Fruit fly (Drosophila melanogaster) whole organism, embryonic: ENCODE results near the gene CG34434.

ENCODE experiments used
- ATbp ChIP-seq: fragments of 200-800 bp; sonication (Bioruptor generic); optimal IDR thresholded peaks from 2 replicates; lab custom pipeline; 2017; ENCODE audit warnings: missing biosample characterization, mild to moderate bottlenecking, missing genetic modification characterization, missing genetic modification reagents
- Atf-2 ChIP-seq: fragments of 200-800 bp; sonication (Bioruptor generic); optimal IDR thresholded peaks from 2 replicates; lab custom pipeline; 2016; ENCODE audit warnings: missing biosample characterization, missing genetic modification characterization
- CG10462 ChIP-seq: fragments of 200-800 bp; sonication (Bioruptor generic); optimal IDR thresholded peaks from 2 replicates; lab custom pipeline; 2016; ENCODE audit warnings: missing biosample characterization, missing genetic modification characterization
- CG11247 ChIP-seq: fragments of 200-800 bp; sonication (Bioruptor generic); IDR thresholded peaks from 2 replicates; pipeline ENCODE4 v1.3.6; 2022; ENCODE audit warnings: missing biosample characterization, missing genetic modification characterization
- CG12744 ChIP-seq: fragments of 200-800 bp; sonication (Bioruptor generic); optimal IDR thresholded peaks from 2 replicates; lab custom pipeline; 2016; ENCODE audit warnings: missing biosample characterization, missing genetic modification characterization
- CG14050 ChIP-seq: fragments of 200-800 bp; sonication (Bioruptor generic); IDR thresholded peaks from 3 replicates; pipeline ENCODE4 v1.3.6; 2022; ENCODE audit warnings: missing biosample characterization, missing genetic modification characterization
- CG16779 ChIP-seq: fragments of 200-800 bp; sonication (Bioruptor generic); IDR thresholded peaks from 2 replicates; pipeline ENCODE4 v1.3.6; 2022; ENCODE audit warnings: missing biosample characterization, missing genetic modification characterization
- CG17328 ChIP-seq: fragments of 200-800 bp; sonication (Bioruptor generic); IDR thresholded peaks from 2 replicates; pipeline ENCODE4 v1.3.6; 2022; ENCODE audit warnings: missing biosample characterization, missing genetic modification characterization
- CG18011 ChIP-seq: fragments of 200-800 bp; sonication (Bioruptor generic); optimal IDR thresholded peaks from 2 replicates; lab custom pipeline; 2017; ENCODE audit warnings: missing biosample characterization, missing genetic modification characterization, mild to moderate bottlenecking, moderate library complexity, missing genotype
- CG2120 ChIP-seq: fragments of 200-800 bp; sonication (Bioruptor generic); optimal IDR thresholded peaks from 3 replicates; lab custom pipeline; 2016; ENCODE audit warnings: missing biosample characterization, missing genetic modification characterization
- CG30403 ChIP-seq: fragments of 200-800 bp; sonication (Bioruptor generic); optimal IDR thresholded peaks from 3 replicates; lab custom pipeline; 2016; ENCODE audit warnings: missing biosample characterization, missing genetic modification characterization
- CG32532 ChIP-seq: fragments of 200-800 bp; sonication (Bioruptor generic); IDR thresholded peaks from 2 replicates; pipeline ENCODE4 v1.3.6; 2022; ENCODE audit warnings: missing biosample characterization, missing genetic modification characterization
- CG32767 ChIP-seq: fragments of 200-800 bp; sonication (Bioruptor generic); IDR thresholded peaks from 2 replicates; pipeline ENCODE4 v1.3.6; 2022; ENCODE audit warnings: missing biosample characterization, missing genetic modification characterization
- CG3847 ChIP-seq: fragments of 200-800 bp; sonication (Bioruptor generic); IDR thresholded peaks from 2 replicates; pipeline ENCODE4 v1.3.6; 2022; ENCODE audit warnings: missing biosample characterization, missing genetic modification characterization
- CG3995 ChIP-seq: fragments of 200-800 bp; sonication (Bioruptor generic); optimal IDR thresholded peaks from 3 replicates; lab custom pipeline; 2016; ENCODE audit warnings: missing biosample characterization, missing genetic modification characterization
- CG4854 ChIP-seq: fragments of 200-800 bp; sonication (Bioruptor generic); optimal IDR thresholded peaks from 2 replicates; lab custom pipeline; 2016; ENCODE audit warnings: missing biosample characterization, missing genetic modification characterization, inconsistent platforms
- CG7372 ChIP-seq: fragments of 200-800 bp; sonication (Bioruptor generic); IDR thresholded peaks from 2 replicates; pipeline ENCODE4 v1.3.6; 2022; ENCODE audit warnings: missing biosample characterization, missing genetic modification characterization
- CG7987 ChIP-seq: fragments of 200-800 bp; sonication (Bioruptor generic); optimal IDR thresholded peaks from 2 replicates; lab custom pipeline; 2018; ENCODE audit warnings: missing biosample characterization, mild to moderate bottlenecking, missing genetic modification characterization, moderate library complexity
- CG8089 ChIP-seq: fragments of 200-800 bp; sonication (Bioruptor generic); optimal IDR thresholded peaks from 3 replicates; lab custom pipeline; 2016; ENCODE audit warnings: missing biosample characterization, missing genetic modification characterization
- CG8478 ChIP-seq: fragments of >200 bp; optimal IDR thresholded peaks from 2 replicates; lab custom pipeline; 2018
- CG8944 ChIP-seq: fragments of 200-800 bp; sonication (Bioruptor generic); optimal IDR thresholded peaks from 3 replicates; lab custom pipeline; 2016; ENCODE audit warnings: missing biosample characterization, missing genetic modification characterization
- CG9817 ChIP-seq: fragments of 200-800 bp; sonication (Bioruptor generic); optimal IDR thresholded peaks from 2 replicates; lab custom pipeline; 2018; ENCODE audit warnings: missing biosample characterization, mild to moderate bottlenecking, missing genetic modification characterization, moderate library complexity
- CG9932 ChIP-seq: fragments of 200-800 bp; sonication (Bioruptor generic); IDR thresholded peaks from 2 replicates; pipeline ENCODE4 v1.3.6; 2022; ENCODE audit warnings: missing biosample characterization, missing genetic modification characterization
- Dad ChIP-seq: fragments of 200-800 bp; sonication (Bioruptor generic); optimal IDR thresholded peaks from 3 replicates; lab custom pipeline; 2016; ENCODE audit warnings: missing biosample characterization, missing genetic modification characterization
- E2f2 ChIP-seq: fragments of 200-800 bp; sonication (Bioruptor generic); IDR thresholded peaks from 2 replicates; pipeline ENCODE4 v1.3.6; 2022; ENCODE audit warnings: missing biosample characterization, missing genetic modification characterization
- Eip74EF ChIP-seq, 2 experiments: fragments of 200-800 bp in 1 of 2; fragments of >200 bp in 1 of 2; sonication (Bioruptor generic) in 1 of 2; optimal IDR thresholded peaks; 2 replicates each; lab custom pipeline; 2017 to 2019; ENCODE audit warnings: missing biosample characterization in 2 of 2, missing genetic modification characterization in 2 of 2, mild to moderate bottlenecking in 1 of 2, moderate library complexity in 1 of 2
- Hand ChIP-seq: fragments of 200-800 bp; sonication (Bioruptor generic); optimal IDR thresholded peaks from 2 replicates; lab custom pipeline; 2017; ENCODE audit warnings: mild to moderate bottlenecking, missing biosample characterization, missing genetic modification reagents, missing genetic modification characterization
- Jarid2 ChIP-seq: fragments of 200-800 bp; sonication (Bioruptor generic); optimal IDR thresholded peaks from 3 replicates; lab custom pipeline; 2017; ENCODE audit warnings: mild to moderate bottlenecking, missing biosample characterization, missing genetic modification reagents, missing genetic modification characterization
- Nf-YA ChIP-seq: fragments of 200-800 bp; sonication (Bioruptor generic); IDR thresholded peaks from 2 replicates; pipeline ENCODE4 v1.3.6; 2022; ENCODE audit warnings: missing biosample characterization, missing genetic modification characterization
- Six4 ChIP-seq: fragments of 200-800 bp; sonication (Bioruptor generic); optimal IDR thresholded peaks from 2 replicates; lab custom pipeline; 2016; ENCODE audit warnings: missing biosample characterization, missing genetic modification characterization
- Sry-δ ChIP-seq: fragments of 200-800 bp; sonication (Bioruptor generic); optimal IDR thresholded peaks from 2 replicates; lab custom pipeline; 2016; ENCODE audit warnings: missing biosample characterization, missing genetic modification characterization
- Usf ChIP-seq: fragments of 200-800 bp; sonication (Bioruptor generic); optimal IDR thresholded peaks from 2 replicates; lab custom pipeline; 2017; ENCODE audit warnings: missing genotype, missing biosample characterization, missing genetic modification characterization
- ato ChIP-seq: fragments of 200-800 bp; sonication (Bioruptor generic); IDR thresholded peaks from 2 replicates; pipeline ENCODE4 v1.3.6; 2022; ENCODE audit warnings: missing biosample characterization, missing genetic modification characterization; ENCODE audit not compliant: partially characterized antibody
- cas ChIP-seq: fragments of 200-800 bp; sonication (Bioruptor generic); IDR thresholded peaks from 2 replicates; pipeline ENCODE4 v1.3.6; 2022; ENCODE audit warnings: missing biosample characterization, missing genetic modification characterization
- cg ChIP-seq: fragments of 200-800 bp; sonication (Bioruptor generic); optimal IDR thresholded peaks from 3 replicates; lab custom pipeline; 2019; ENCODE audit warnings: missing biosample characterization, mild to moderate bottlenecking, missing genetic modification characterization, moderate library complexity
- chinmo ChIP-seq: fragments of 200-800 bp; sonication (Bioruptor generic); IDR thresholded peaks from 4 replicates; pipeline ENCODE4 v1.3.6; 2022; ENCODE audit warnings: missing biosample characterization, missing genetic modification characterization; ENCODE audit not compliant: partially characterized antibody
- ems ChIP-seq: fragments of 200-800 bp; sonication (Bioruptor generic); optimal IDR thresholded peaks from 3 replicates; lab custom pipeline; 2016; ENCODE audit warnings: missing biosample characterization, missing genetic modification characterization
- hth ChIP-seq: fragments of >200 bp; optimal IDR thresholded peaks from 2 replicates; lab custom pipeline; 2017; ENCODE audit warnings: inconsistent platforms
- inv ChIP-seq: fragments of 200-800 bp; sonication (Bioruptor generic); IDR thresholded peaks from 2 replicates; pipeline ENCODE4 v1.3.6; 2022; ENCODE audit warnings: missing biosample characterization, missing genetic modification characterization; ENCODE audit not compliant: partially characterized antibody
- jing ChIP-seq: fragments of 200-800 bp; sonication (Bioruptor generic); optimal IDR thresholded peaks from 2 replicates; lab custom pipeline; 2018; ENCODE audit warnings: missing biosample characterization, mild to moderate bottlenecking, missing genetic modification characterization
- jumu ChIP-seq: fragments of 200-800 bp; sonication (Bioruptor generic); optimal IDR thresholded peaks from 3 replicates; lab custom pipeline; 2016; ENCODE audit warnings: missing biosample characterization, missing genetic modification characterization
- kni ChIP-seq: fragments of 200-800 bp; sonication (Bioruptor generic); optimal IDR thresholded peaks from 3 replicates; lab custom pipeline; 2017; ENCODE audit warnings: mild to moderate bottlenecking, missing biosample characterization, missing genetic modification reagents, missing genetic modification characterization
- lola ChIP-seq, 3 experiments: fragments of >200 bp in 2 of 3; fragments of 200-800 bp in 1 of 3; sonication (Bioruptor generic) in 1 of 3; optimal IDR thresholded peaks; 2 replicates each; lab custom pipeline; 2017 to 2019; ENCODE audit warnings: missing biosample characterization in 3 of 3, missing genetic modification characterization in 3 of 3, mild to moderate bottlenecking in 1 of 3, moderate library complexity in 1 of 3
- pzg ChIP-seq: fragments of 200-800 bp; sonication (Bioruptor generic); optimal IDR thresholded peaks from 3 replicates; lab custom pipeline; 2018; ENCODE audit warnings: missing biosample characterization, mild to moderate bottlenecking, missing genetic modification characterization, moderate library complexity
- scrt ChIP-seq: fragments of 200-800 bp; sonication (Bioruptor generic); optimal IDR thresholded peaks from 2 replicates; lab custom pipeline; 2018; ENCODE audit warnings: missing biosample characterization, mild to moderate bottlenecking, missing genetic modification characterization, moderate library complexity
- sd ChIP-seq: fragments of 200-800 bp; sonication (Bioruptor generic); optimal IDR thresholded peaks from 3 replicates; lab custom pipeline; 2018; ENCODE audit warnings: missing biosample characterization, mild to moderate bottlenecking, missing genetic modification characterization, moderate library complexity
- seq ChIP-seq: fragments of 200-800 bp; sonication (Bioruptor generic); IDR thresholded peaks from 2 replicates; pipeline ENCODE4 v1.3.6; 2022; ENCODE audit warnings: missing biosample characterization, missing genetic modification characterization
- sug ChIP-seq: fragments of 200-800 bp; optimal IDR thresholded peaks from 2 replicates; lab custom pipeline; 2019; ENCODE audit warnings: missing biosample characterization, mild to moderate bottlenecking, missing genetic modification characterization, moderate library complexity
- tx ChIP-seq: fragments of 200-800 bp; sonication (Bioruptor generic); optimal IDR thresholded peaks from 2 replicates; lab custom pipeline; 2016; ENCODE audit warnings: missing biosample characterization, missing genetic modification characterization
- zen2 ChIP-seq: fragments of 200-800 bp; sonication (Bioruptor generic); IDR thresholded peaks from 3 replicates; pipeline ENCODE4 v1.3.6; 2022; ENCODE audit warnings: missing biosample characterization, missing genetic modification characterization; ENCODE audit not compliant: partially characterized antibody
- zfh1 ChIP-seq: fragments of 200-800 bp; sonication (Bioruptor generic); IDR thresholded peaks from 3 replicates; pipeline ENCODE4 v1.3.6; 2022; ENCODE audit warnings: missing biosample characterization, missing genetic modification characterization

CG34434 gene

dm6 chrX:5665902-5666301 lies 49.7 kb upstream of the CG34434 start, which contains the start of the genes Sirt4 and CG4119 (continued):
- TF ChIP-seq CG7987 (GFP tag; lab: Kevin White, UChicago): peak; percentile 11
- TF ChIP-seq Eip74EF (GFP tag; optimal IDR thresholded peaks at IDR 0.05; lab: Kevin White, UChicago): no peak
- TF ChIP-seq cg (GFP tag; lab: Kevin White, UChicago): peak; percentile 92
- no peak for TF ChIP-seq kni (GFP tag; lab: Kevin White, UChicago)
- no peak for TF ChIP-seq Atf-2
- peak; percentile 19 for TF ChIP-seq sd (tag; lab: Kevin White, UChicago)
- TF ChIP-seq CG4854 (GFP tag; lab: Kevin White, UChicago): no peak
- TF ChIP-seq CG16779 (GFP tag; lab: Robert Waterston, UW): no peak
- TF ChIP-seq E2f2 (GFP tag; lab: Robert Waterston, UW): peak; percentile 54
- no peak for TF ChIP-seq Six4 (GFP tag; lab: Kevin White, UChicago)
- TF ChIP-seq CG3995 (GFP tag; lab: Kevin White, UChicago): peak; percentile 16
- 0 out of 2 replicates have a peak, but pooled peaks have one; percentile 21 for TF ChIP-seq CG32767 (GFP tag; lab: Robert Waterston, UW)
- no peak; the same call in 1 of the 2 replicates for TF ChIP-seq CG7372 (GFP tag; lab: Robert Waterston, UW)
- TF ChIP-seq Hand (GFP tag; lab: Kevin White, UChicago): no peak
- TF ChIP-seq Dad: peak; percentile 32
- TF ChIP-seq Nf-YA (GFP tag; lab: Robert Waterston, UW): no peak
- peak; percentile 36; the same call in 1 of the 2 replicates for TF ChIP-seq CG11247
- TF ChIP-seq CG17328 (GFP tag; lab: Robert Waterston, UW): no peak
- no peak for TF ChIP-seq scrt
- TF ChIP-seq CG8478: peak; percentile 30
- TF ChIP-seq Jarid2 (GFP tag; lab: Kevin White, UChicago): peak; percentile 18
- TF ChIP-seq lola (GFP tag; optimal IDR thresholded peaks at IDR 0.05; lab: Kevin White, UChicago): no peak
- TF ChIP-seq jumu (GFP tag; lab: Kevin White, UChicago): peak; percentile 44
- TF ChIP-seq sug (tag; lab: Kevin White, UChicago): peak; percentile 63
- no peak for TF ChIP-seq cas (GFP tag; lab: Robert Waterston, UW)
- TF ChIP-seq CG9817: no peak
- peak; percentile 93 for TF ChIP-seq pzg (GFP tag; lab: Kevin White, UChicago)
- peak; percentile 16 for TF ChIP-seq CG30403 (GFP tag; lab: Kevin White, UChicago)
- peak; percentile 94 for TF ChIP-seq inv
- peak; percentile 98 for TF ChIP-seq ato (GFP tag; lab: Robert Waterston, UW)
- no peak for TF ChIP-seq ems
- no peak for TF ChIP-seq Usf (GFP tag; lab: Kevin White, UChicago)
- TF ChIP-seq CG18011 (GFP tag; lab: Kevin White, UChicago): peak; percentile 2
- TF ChIP-seq CG9932 (GFP tag; lab: Robert Waterston, UW): peak; percentile 77
- TF ChIP-seq CG8944 (GFP tag; lab: Kevin White, UChicago): no peak
- no peak for TF ChIP-seq seq (GFP tag; lab: Robert Waterston, UW)
- TF ChIP-seq CG12744: no peak
- no peak for TF ChIP-seq jing (GFP tag; lab: Kevin White, UChicago)
- 0 out of 3 replicates have a peak, but pooled peaks have one; percentile 33 for TF ChIP-seq zfh1
- TF ChIP-seq CG10462 (GFP tag; lab: Kevin White, UChicago): no peak
- TF ChIP-seq ATbp (GFP tag; lab: Kevin White, UChicago): no peak
- peak; percentile 48 for TF ChIP-seq CG3847 (GFP tag; lab: Robert Waterston, UW)
- peak; percentile 58; the same call in 1 of the 2 replicates for TF ChIP-seq CG32532 (GFP tag; lab: Robert Waterston, UW)
- TF ChIP-seq CG8089: no peak
- TF ChIP-seq zen2 (GFP tag; lab: Robert Waterston, UW): peak; percentile 95
- no peak for TF ChIP-seq CG14050 (GFP tag; lab: Robert Waterston, UW)
- peak; percentile 99 for TF ChIP-seq Sry-δ (GFP tag; lab: Kevin White, UChicago)
- TF ChIP-seq chinmo: peak; percentile 91; the same call in 3 of the 4 replicates
- TF ChIP-seq CG2120 (GFP tag; lab: Kevin White, UChicago): peak; percentile 57
- no peak for TF ChIP-seq hth (lab: Kevin White, UChicago)
- TF ChIP-seq tx (GFP tag; lab: Kevin White, UChicago): peak; percentile 26
